Worm (Caenorhabditis elegans) whole organism, L1 larva: ENCODE measurements around the gene T24D3.2.

Experiments used
- ces-1 ChIP-seq: fragments of 150-350 bp; optimal IDR thresholded peaks from 2 replicates; lab custom pipeline; 2014; ENCODE audit warnings: missing biosample characterization, missing genetic modification reagents, missing genetic modification characterization
- efl-1 ChIP-seq, 4 experiments: fragments of 150-350 bp; optimal IDR thresholded peaks in 3 of 4; peaks in 1 of 4; 1 replicate in 1 of 4; 2 replicates in 3 of 4; lab custom pipeline; 2014; ENCODE audit warnings: missing biosample characterization in 2 of 4, missing genetic modification characterization in 2 of 4, missing genetic modification reagents in 2 of 4
- elt-2 ChIP-seq: sonication (generic microtip); optimal IDR thresholded peaks from 2 replicates; lab custom pipeline; 2016; ENCODE audit warnings: missing genetic modification characterization, mild to moderate bottlenecking, inconsistent platforms, missing compliant biosample characterization, missing genetic modification reagents
- fkh-8 ChIP-seq: sonication (generic microtip); optimal IDR thresholded peaks from 2 replicates; lab custom pipeline; 2016; ENCODE audit warnings: mild to moderate bottlenecking, missing genetic modification characterization, missing compliant biosample characterization
- fos-1 ChIP-seq: fragments of 150-350 bp; optimal IDR thresholded peaks from 2 replicates; lab custom pipeline; 2014; ENCODE audit warnings: missing biosample characterization, missing genetic modification characterization
- lsy-2 ChIP-seq, 2 experiments: fragments of 150-350 bp; optimal IDR thresholded peaks; 2 replicates each; lab custom pipeline; 2014; ENCODE audit warnings: missing biosample characterization in 2 of 2, missing genetic modification characterization in 2 of 2
- nhr-20 ChIP-seq: sonication (generic microtip); optimal IDR thresholded peaks from 2 replicates; lab custom pipeline; 2016; ENCODE audit warnings: mild to moderate bottlenecking, missing genetic modification characterization, missing compliant biosample characterization
- pqm-1 ChIP-seq: sonication (generic microtip); optimal IDR thresholded peaks from 3 replicates; lab custom pipeline; 2017; ENCODE audit warnings: missing biosample characterization, missing genetic modification characterization
- tbx-2 ChIP-seq: sonication (generic microtip); optimal IDR thresholded peaks from 2 replicates; lab custom pipeline; 2016; ENCODE audit warnings: missing genetic modification characterization, missing compliant biosample characterization

Gene T24D3.2

ce11 chrX:12467660-12468111 is 42.2 kb downstream of the T24D3.2 start, which contains the start of gene myo-2:
myo-2 (plus strand) TSS chrX:12468061.
- TF ChIP-seq ces-1 (GFP tag; lab: Kevin White, UChicago) (no peak), fos-1 (no peak), elt-2 (no peak), efl-1 (optimal IDR thresholded peaks at IDR 0.05; lab: Kevin White, UChicago) (no peak), efl-1 (GFP tag; optimal IDR thresholded peaks at IDR 0.05 in 1 of 2; lab: Kevin White, UChicago) (peak in 1 of 2 experiments; percentile 51), nhr-20 (peak; percentile 3), tbx-2 (peak; percentile 8), lsy-2 (tag; optimal IDR thresholded peaks at IDR 0.05; lab: Kevin White, UChicago) (no peak)
- TF ChIP-seq, all 84 proteins: peak for 3

DNA sequence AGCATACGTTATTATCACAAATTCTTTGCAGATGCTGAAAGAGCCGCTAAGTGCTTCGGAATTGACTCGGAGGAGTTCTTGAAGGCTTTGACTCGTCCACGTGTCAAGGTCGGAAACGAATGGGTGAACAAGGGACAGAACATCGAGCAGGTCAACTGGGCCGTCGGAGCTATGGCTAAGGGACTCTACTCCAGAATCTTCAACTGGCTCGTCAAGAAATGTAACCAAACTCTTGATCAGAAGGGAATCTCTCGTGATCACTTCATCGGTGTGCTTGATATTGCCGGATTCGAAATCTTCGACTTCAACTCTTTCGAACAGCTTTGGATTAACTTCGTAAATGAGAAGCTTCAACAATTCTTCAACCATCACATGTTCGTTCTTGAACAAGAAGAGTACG is 44.3 kb downstream of the T24D3.2 start:
- TF ChIP-seq fkh-8 (tag; lab: Kevin White, UChicago) (no peak), efl-1 (optimal IDR thresholded peaks at IDR 0.05; lab: Kevin White, UChicago) (no peak), efl-1 (GFP tag; optimal IDR thresholded peaks at IDR 0.05 in 1 of 2; lab: Kevin White, UChicago) (no peak), pqm-1 (tag; lab: Kevin White, UChicago) (no peak)

ce11 chrX:12472232-12472631 is 46.7 kb downstream of the T24D3.2 start:
- no peak for TF ChIP-seq nhr-20
